Worm (Caenorhabditis elegans) whole organism, mixed stage, embryonic: ENCODE results near the gene cut-5.

ENCODE experiments used
- ceh-39 ChIP-seq: fragments of 150-350 bp; optimal IDR thresholded peaks from 2 replicates; lab custom pipeline; 2014; ENCODE audit warnings: missing biosample characterization, missing genetic modification characterization
- mep-1 ChIP-seq: fragments of 150-350 bp; optimal IDR thresholded peaks from 2 replicates; lab custom pipeline; 2017; ENCODE audit warnings: missing biosample characterization, missing genetic modification reagents, missing genetic modification characterization, inconsistent platforms
- snpc-4 ChIP-seq: fragments of 150-350 bp; optimal IDR thresholded peaks from 2 replicates; lab custom pipeline; 2014; ENCODE audit warnings: missing biosample characterization, missing genetic modification characterization

DNA sequence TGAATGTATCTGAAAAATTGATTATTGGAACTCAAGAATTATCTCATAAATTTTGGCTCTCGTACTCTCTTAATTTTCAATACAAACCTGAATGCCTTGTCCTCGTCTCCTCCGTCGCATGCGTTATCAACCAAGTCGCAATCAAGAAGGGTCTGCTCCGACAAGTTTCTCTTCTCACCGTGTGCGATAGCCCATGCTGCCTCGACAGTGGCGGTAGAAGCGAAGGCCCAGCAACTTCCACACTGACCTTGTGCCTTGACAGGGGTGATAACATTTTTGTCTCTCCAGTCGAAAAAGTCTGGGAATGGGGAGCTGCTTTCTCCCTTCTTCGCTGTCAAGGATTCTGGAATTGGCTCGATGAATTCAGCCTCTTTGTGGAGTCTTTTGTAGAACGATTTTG, 2.0 kb upstream of the cut-5 start:
- no peak for TF ChIP-seq mep-1
- TF ChIP-seq snpc-4 (tag; lab: Kevin White, UChicago): no peak
- TF ChIP-seq ceh-39 (tag; lab: Kevin White, UChicago): no peak
